Worm (Caenorhabditis elegans): ENCODE measurements around the gene C56A3.4.

DNA sequence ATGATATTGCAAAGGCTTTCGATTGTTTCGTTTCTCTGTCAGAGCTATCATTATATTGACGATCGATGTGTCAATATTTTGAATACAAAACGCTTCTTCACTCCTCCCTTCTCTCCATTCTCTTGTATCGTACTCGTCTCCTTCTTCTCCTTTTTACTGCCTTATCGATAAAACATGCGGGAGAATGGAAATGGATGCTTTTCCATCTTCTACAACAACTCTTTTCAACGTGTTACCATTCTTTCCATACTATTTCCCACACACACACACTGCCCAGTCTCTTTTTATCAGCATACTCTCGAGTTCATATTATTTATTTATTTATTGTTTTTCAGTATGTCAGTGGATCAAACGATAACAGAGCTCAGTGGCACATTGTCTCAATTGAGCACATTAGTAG, 27.1 kb upstream of the C56A3.4 start, which contains the start of gene C50B8.6:
- no peak for TF ChIP-seq B0336.3 (GFP tag; IDR thresholded peaks at IDR 0.05)
- TF ChIP-seq attf-5 (GFP tag; optimal IDR thresholded peaks at IDR 0.05) = no peak
- no peak for TF ChIP-seq nhr-27 (tag; optimal IDR thresholded peaks at IDR 0.05)
- no peak for TF ChIP-seq madf-3 (GFP tag; IDR thresholded peaks at IDR 0.05)
- no peak for TF ChIP-seq unc-62 (GFP tag; optimal IDR thresholded peaks at IDR 0.05)
- no peak for TF ChIP-seq snpc-4 (GFP tag; optimal IDR thresholded peaks at IDR 0.05)
- no peak for TF ChIP-seq snpc-4 (tag; optimal IDR thresholded peaks at IDR 0.05)
- TF ChIP-seq hlh-26 (GFP tag; conservative IDR thresholded peaks at IDR 0.05) = no peak
- TF ChIP-seq ceh-91 (GFP tag; IDR thresholded peaks at IDR 0.05) = no peak
- TF ChIP-seq rcor-1 (GFP tag; IDR thresholded peaks at IDR 0.05) = no peak
- no peak for TF ChIP-seq egl-44 (GFP tag; IDR thresholded peaks at IDR 0.05)
